Worm (Caenorhabditis elegans): ENCODE data around the gene K01D12.9.
A peak's percentile ranks its signal among the peaks of the same experiment; 100 is the strongest.

The K01D12.9 gene

DNA sequence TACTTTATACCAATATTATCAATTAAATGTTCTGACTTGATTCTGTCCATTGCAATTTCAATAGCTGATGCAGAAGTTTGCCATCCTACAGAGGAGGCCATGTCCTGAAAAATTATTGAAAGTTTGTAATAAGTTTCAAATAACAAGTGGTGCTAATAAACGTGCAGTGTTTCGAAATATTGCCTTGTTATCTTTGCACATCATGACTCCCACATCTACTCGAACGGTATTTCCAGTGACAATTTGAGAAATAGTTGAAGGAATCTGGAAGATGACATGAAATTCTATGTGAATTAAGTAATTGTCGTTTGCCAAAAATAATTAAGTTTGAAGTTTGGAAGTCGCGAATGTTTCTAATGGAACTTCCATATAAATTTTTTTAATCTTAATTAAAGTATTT, 35.0 kb downstream of the K01D12.9 start, which contains the start of gene gcy-13:
gcy-13 (minus strand) TSS at position 101 of the 400 bp plus-strand sequence.
- TF ChIP-seq ceh-88 (GFP tag; IDR thresholded peaks at IDR 0.05) (no peak), ceh-8 (GFP tag; optimal IDR thresholded peaks at IDR 0.05) (no peak), F16B12.6 (tag; optimal IDR thresholded peaks at IDR 0.05) (no peak), nhr-11 (tag; optimal IDR thresholded peaks at IDR 0.05) (no peak), fkh-8 (tag; optimal IDR thresholded peaks at IDR 0.05) (no peak), sup-37 (GFP tag; optimal IDR thresholded peaks at IDR 0.05) (no peak), efl-1 (optimal IDR thresholded peaks at IDR 0.05) (no peak), efl-1 (GFP tag; optimal IDR thresholded peaks at IDR 0.05 in 1 of 2) (no peak), nhr-77 (tag; optimal IDR thresholded peaks at IDR 0.05) (no peak), isw-1 (GFP tag; IDR thresholded peaks at IDR 0.05) (no peak), elt-3 (tag; optimal IDR thresholded peaks at IDR 0.05) (no peak), snu-23 (GFP tag; optimal IDR thresholded peaks at IDR 0.05) (no peak), skn-1 (tag; optimal IDR thresholded peaks at IDR 0.05) (no peak), hlh-4 (tag; optimal IDR thresholded peaks at IDR 0.05) (no peak), lin-15B (tag; optimal IDR thresholded peaks at IDR 0.05) (no peak)

DNA sequence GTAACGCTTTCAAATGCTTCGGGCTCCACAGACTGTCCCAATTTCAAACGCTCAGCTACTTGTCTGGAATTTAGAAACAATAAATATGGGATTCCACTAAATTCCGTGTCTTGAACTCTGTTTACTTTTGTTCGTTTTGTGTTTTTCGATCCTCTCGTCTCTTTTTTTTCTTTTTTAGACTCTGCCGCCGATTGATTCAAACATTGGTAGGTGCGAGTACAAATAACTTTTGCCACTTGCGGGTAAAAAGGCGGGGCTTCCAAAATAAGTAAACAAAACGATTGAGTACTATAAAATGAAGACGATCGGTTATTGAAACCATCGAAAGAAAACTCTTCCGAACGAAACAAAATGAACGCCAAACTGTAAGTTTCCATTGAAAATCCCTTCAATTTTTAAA, 39.3 kb downstream of the K01D12.9 start, which contains the start of gene fipr-2:
fipr-2 (plus strand) TSS at position 245 of the 400 bp plus-strand sequence.
- TF ChIP-seq efl-1 (optimal IDR thresholded peaks at IDR 0.05) (no peak), efl-1 (GFP tag; optimal IDR thresholded peaks at IDR 0.05 in 1 of 2) (peak in 1 of 2 experiments; percentile 90), ceh-82 (tag; optimal IDR thresholded peaks at IDR 0.05) (no peak)

DNA sequence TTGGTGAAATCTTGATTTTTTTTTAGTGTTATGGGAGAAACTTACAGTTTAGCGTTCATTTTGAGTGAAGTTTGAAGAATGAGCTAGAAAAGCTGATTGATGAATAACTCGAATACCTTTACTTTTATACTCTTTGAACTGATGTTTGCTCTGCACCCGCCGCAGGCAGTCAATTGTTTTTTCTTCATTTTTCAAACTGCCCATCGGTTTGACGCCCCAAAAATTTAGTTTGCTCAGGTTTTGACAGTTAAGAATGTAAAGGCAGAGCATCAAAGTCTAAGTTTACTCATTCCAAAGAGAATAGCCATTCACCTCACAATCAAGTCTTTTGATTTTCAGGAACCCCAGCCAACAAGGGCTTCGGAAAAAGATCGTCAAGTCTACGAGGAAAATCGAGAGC, 42.8 kb downstream of the K01D12.9 start, which contains the start of gene fipr-1:
fipr-1 (minus strand) TSS at position 101 of the 400 bp plus-strand sequence.
- TF ChIP-seq lir-3 (tag; optimal IDR thresholded peaks at IDR 0.05; ENCODE audit: poor library complexity) (no peak), mdl-1 (tag; optimal IDR thresholded peaks at IDR 0.05) (no peak), pag-3 (tag; optimal IDR thresholded peaks at IDR 0.05; ENCODE audit: borderline replicate concordance, insufficient read depth) (no peak), aha-1 (tag; optimal IDR thresholded peaks at IDR 0.05) (no peak), unc-62 (GFP tag; optimal IDR thresholded peaks at IDR 0.05) (no peak), fkh-8 (tag; optimal IDR thresholded peaks at IDR 0.05) (no peak), fos-1 (tag; optimal IDR thresholded peaks at IDR 0.05) (no peak), ztf-11 (tag; optimal IDR thresholded peaks at IDR 0.05) (no peak), mab-9 (GFP tag; IDR thresholded peaks at IDR 0.05) (no peak), unc-30 (tag; optimal IDR thresholded peaks at IDR 0.05) (no peak), skn-1 (tag; optimal IDR thresholded peaks at IDR 0.05) (no peak)

DNA sequence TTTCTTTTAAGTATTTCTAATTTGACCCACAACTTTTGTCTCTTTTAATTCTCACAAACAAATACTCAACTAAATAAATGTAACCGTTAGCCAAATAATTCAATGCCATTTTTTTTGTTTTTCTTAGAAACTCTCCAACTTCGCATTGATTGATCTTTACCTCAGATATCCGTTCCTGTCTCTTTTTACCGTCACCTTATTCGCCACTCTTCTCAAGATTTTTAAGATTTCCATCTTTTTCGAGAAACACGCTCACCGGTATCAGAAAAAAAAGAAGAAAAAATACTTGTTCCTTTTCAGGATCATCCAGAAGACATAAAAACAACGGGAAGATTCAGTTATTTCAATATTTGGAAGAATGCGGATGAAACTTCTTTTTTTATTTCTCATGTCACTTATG, 46.1 kb downstream of the K01D12.9 start, which contains the start of gene F23H12.5:
F23H12.5 (plus strand) TSS at position 301 of the 400 bp plus-strand sequence.
- TF ChIP-seq nhr-85 (tag): peak; percentile 27
- no peak for TF ChIP-seq ces-1 (GFP tag; optimal IDR thresholded peaks at IDR 0.05)
- TF ChIP-seq zip-4 (GFP tag; optimal IDR thresholded peaks at IDR 0.05): no peak
- TF ChIP-seq zag-1 (tag; optimal IDR thresholded peaks at IDR 0.05): no peak
- no peak for TF ChIP-seq C04F5.9 (tag; optimal IDR thresholded peaks at IDR 0.05)
- TF ChIP-seq C34B4.2 (tag; optimal IDR thresholded peaks at IDR 0.05): no peak

DNA sequence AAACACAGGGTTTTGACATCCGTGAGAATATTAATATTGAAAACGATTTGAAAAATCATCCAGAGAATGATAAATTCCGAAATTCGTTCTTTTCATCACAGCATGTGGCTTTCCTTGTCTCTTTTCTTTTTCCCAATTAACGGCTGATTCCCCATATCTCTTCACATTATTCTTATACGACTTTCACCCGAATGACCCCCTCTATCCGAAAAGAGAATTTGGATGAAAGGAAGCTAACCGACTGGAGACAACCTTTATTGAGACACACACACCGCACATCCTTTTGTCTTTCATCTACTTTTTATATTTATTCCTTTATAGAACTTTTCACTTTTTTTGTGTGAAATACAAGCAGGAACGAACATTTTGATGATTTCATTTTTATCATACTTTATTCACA, 46.8 kb downstream of the K01D12.9 start:
- TF ChIP-seq nhr-19 (GFP tag; conservative IDR thresholded peaks at IDR 0.05): no peak
- TF ChIP-seq blmp-1 (tag; optimal IDR thresholded peaks at IDR 0.05): peak; percentile 98
- TF ChIP-seq egl-27 (tag; optimal IDR thresholded peaks at IDR 0.05): no peak
- TF ChIP-seq skn-1 (tag; optimal IDR thresholded peaks at IDR 0.05): no peak
- TF ChIP-seq ceh-8 (GFP tag; optimal IDR thresholded peaks at IDR 0.05): no peak
